Worm (Caenorhabditis elegans): ENCODE data around the gene col-74.

The col-74 gene

DNA sequence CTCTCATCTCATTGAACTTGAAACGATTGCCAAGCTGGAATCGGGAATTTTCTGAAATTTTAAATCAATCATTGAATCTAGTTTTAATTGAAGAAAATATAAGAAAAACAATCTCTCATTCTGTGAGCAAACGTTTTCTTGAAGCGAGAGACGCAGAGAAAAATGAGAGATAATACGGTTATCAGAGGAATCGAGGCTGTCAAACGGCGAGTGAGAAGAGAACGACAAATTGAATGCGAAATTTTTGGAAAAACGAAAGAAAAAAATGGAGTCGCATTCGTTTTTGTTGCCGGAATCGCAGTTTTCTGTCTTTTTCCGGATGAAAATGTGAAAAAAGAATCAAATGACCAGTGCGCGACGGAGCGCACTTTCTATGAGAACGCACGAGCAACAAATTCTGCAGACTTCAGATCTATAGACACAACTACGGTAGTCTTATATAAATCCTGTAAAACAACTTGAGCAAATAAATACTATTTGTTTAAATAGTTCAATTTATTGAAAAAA, 43.4 kb downstream of the col-74 start, which contains the start of gene tex-2:
Gene tex-2 (minus strand): TSS at position 51 of the 507 bp plus-strand sequence.
- no peak for TF ChIP-seq daf-12 (tag; optimal IDR thresholded peaks at IDR 0.05)
- TF ChIP-seq ceh-16 (tag; optimal IDR thresholded peaks at IDR 0.05) = no peak
- peak; percentile 40 for TF ChIP-seq ama-1 (optimal IDR thresholded peaks at IDR 0.05)
- peak; percentile 34 for TF ChIP-seq pqm-1 (tag; optimal IDR thresholded peaks at IDR 0.05)
- no peak for TF ChIP-seq hmg-11 (tag; optimal IDR thresholded peaks at IDR 0.05)
- no peak for TF ChIP-seq ceh-28 (tag; optimal IDR thresholded peaks at IDR 0.05)
- no peak for TF ChIP-seq nhr-28 (tag; optimal IDR thresholded peaks at IDR 0.05)
- peak; percentile 47 for TF ChIP-seq lin-15B (tag; optimal IDR thresholded peaks at IDR 0.05)
- no peak for TF ChIP-seq R02D3.7 (tag; optimal IDR thresholded peaks at IDR 0.05)
- TF ChIP-seq ZK546.5 (tag; optimal IDR thresholded peaks at IDR 0.05) = no peak
- no peak for TF ChIP-seq tbx-2 (tag; optimal IDR thresholded peaks at IDR 0.05)
- TF ChIP-seq ztf-11 (tag; optimal IDR thresholded peaks at IDR 0.05) = no peak
- no peak for TF ChIP-seq nhr-43 (tag; optimal IDR thresholded peaks at IDR 0.05; ENCODE audit: poor library complexity, severe bottlenecking)
- TF ChIP-seq eor-1 (tag; optimal IDR thresholded peaks at IDR 0.05) = no peak
- TF ChIP-seq nhr-12 (tag; optimal IDR thresholded peaks at IDR 0.05) = no peak
- no peak for TF ChIP-seq unc-39 (tag; optimal IDR thresholded peaks at IDR 0.05)
- TF ChIP-seq nhr-67 (tag; optimal IDR thresholded peaks at IDR 0.05) = no peak
- TF ChIP-seq jun-1 (tag; optimal IDR thresholded peaks at IDR 0.05) = no peak
- no peak for TF ChIP-seq sea-2 (GFP tag; optimal IDR thresholded peaks at IDR 0.05)
- TF ChIP-seq nfya-1 (tag; optimal IDR thresholded peaks at IDR 0.05; ENCODE audit: insufficient read depth) = peak; percentile 28
- peak; percentile 46 for TF ChIP-seq lin-39 (tag; optimal IDR thresholded peaks at IDR 0.05)
- no peak for TF ChIP-seq fkh-10 (GFP tag; optimal IDR thresholded peaks at IDR 0.05)
- no peak for TF ChIP-seq unc-62 (GFP tag; optimal IDR thresholded peaks at IDR 0.05)
- TF ChIP-seq fos-1 (tag; optimal IDR thresholded peaks at IDR 0.05) = no peak
- no peak for TF ChIP-seq aly-2 (tag; optimal IDR thresholded peaks at IDR 0.05)
- no peak for TF ChIP-seq nhr-11 (tag; optimal IDR thresholded peaks at IDR 0.05)
- TF ChIP-seq elt-2 (tag; optimal IDR thresholded peaks at IDR 0.05) = peak; percentile 93
- TF ChIP-seq egl-27 (tag; optimal IDR thresholded peaks at IDR 0.05) = no peak
- no peak for TF ChIP-seq fkh-2 (tag; optimal IDR thresholded peaks at IDR 0.05)
- no peak for TF ChIP-seq elt-3 (tag; optimal IDR thresholded peaks at IDR 0.05)
- no peak for TF ChIP-seq ceh-82 (tag; optimal IDR thresholded peaks at IDR 0.05)
- TF ChIP-seq nhr-77 (tag; optimal IDR thresholded peaks at IDR 0.05) = no peak
- no peak for TF ChIP-seq ceh-9 (tag; optimal IDR thresholded peaks at IDR 0.05)
- no peak for TF ChIP-seq mml-1 (tag; optimal IDR thresholded peaks at IDR 0.05)
- no peak for TF ChIP-seq mdl-1 (tag; optimal IDR thresholded peaks at IDR 0.05)
- TF ChIP-seq nhr-237 (tag; optimal IDR thresholded peaks at IDR 0.05) = no peak
- no peak for TF ChIP-seq zag-1 (tag; optimal IDR thresholded peaks at IDR 0.05)
- no peak for TF ChIP-seq egl-5 (tag; optimal IDR thresholded peaks at IDR 0.05)
- peak; percentile 35 for TF ChIP-seq pha-4 (tag; optimal IDR thresholded peaks at IDR 0.05)
- no peak for TF ChIP-seq elt-1 (tag; optimal IDR thresholded peaks at IDR 0.05)
- TF ChIP-seq lsy-12 (tag; optimal IDR thresholded peaks at IDR 0.05) = no peak
- no peak for TF ChIP-seq nhr-76 (tag; optimal IDR thresholded peaks at IDR 0.05)
- no peak for TF ChIP-seq ztf-4 (tag; optimal IDR thresholded peaks at IDR 0.05)
- TF ChIP-seq nhr-25 (tag; optimal IDR thresholded peaks at IDR 0.05) = no peak
- no peak for TF ChIP-seq nhr-23 (tag; optimal IDR thresholded peaks at IDR 0.05)

DNA sequence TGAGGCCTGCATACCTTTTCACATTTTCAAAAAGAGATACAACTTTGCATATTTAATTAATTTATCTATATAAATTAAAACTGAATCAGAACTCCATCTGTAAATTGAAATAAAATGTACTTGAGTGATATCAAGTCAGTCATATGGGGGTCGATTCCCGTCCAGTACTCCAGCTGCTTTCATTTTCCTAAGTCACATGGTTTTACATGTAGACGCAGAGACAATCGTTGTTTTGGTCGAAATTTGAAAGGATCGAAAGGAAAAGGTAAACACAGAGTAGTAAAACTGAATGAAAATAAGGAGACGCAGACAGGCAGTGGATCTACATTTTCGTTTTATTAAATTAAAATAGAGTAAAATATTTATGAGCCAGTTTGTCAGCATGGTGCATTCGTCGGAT, 44.0 kb downstream of the col-74 start:
- no peak for TF ChIP-seq nfya-1 (tag; optimal IDR thresholded peaks at IDR 0.05; ENCODE audit: insufficient read depth)
- peak; percentile 34 for TF ChIP-seq nhr-23 (tag; optimal IDR thresholded peaks at IDR 0.05)
- peak; percentile 88 for TF ChIP-seq pha-4 (tag; optimal IDR thresholded peaks at IDR 0.05)
